Worm (Caenorhabditis elegans) whole organism, L1 larva: Measurements from ENCODE around the gene irld-32.
A peak's percentile ranks its signal among the peaks of the same experiment; 100 is the strongest.
"Not testable (repeated sequence)": the region's sequence is repeated elsewhere in the genome, so short reads cannot be mapped to it uniquely, and the experiment has no call there.

Experiments
- C16A3.4 ChIP-seq: fragments of 150-350 bp; optimal IDR thresholded peaks from 2 replicates; lab custom pipeline; 2014; ENCODE audit warnings: missing biosample characterization, missing genetic modification characterization
- blmp-1 ChIP-seq: fragments of 150-350 bp; optimal IDR thresholded peaks from 2 replicates; lab custom pipeline; 2014; ENCODE audit warnings: missing biosample characterization, missing genetic modification characterization
- ceh-8 ChIP-seq: fragments of 200-800 bp; sonication (Bioruptor generic); optimal IDR thresholded peaks from 2 replicates; lab custom pipeline; 2018; ENCODE audit warnings: mild to moderate bottlenecking, missing genetic modification characterization, moderate library complexity, missing compliant biosample characterization
- ceh-88 ChIP-seq: fragments of 200-800 bp; sonication (Bioruptor generic); IDR thresholded peaks from 2 replicates; pipeline ENCODE4 v1.3.6; 2022; ENCODE audit warnings: missing genetic modification characterization, missing compliant biosample characterization
- dsc-1 ChIP-seq: sonication (generic microtip); optimal IDR thresholded peaks from 2 replicates; lab custom pipeline; 2016; ENCODE audit warnings: mild to moderate bottlenecking, missing genetic modification characterization, missing compliant biosample characterization
- efl-1 ChIP-seq, 4 experiments: fragments of 150-350 bp; optimal IDR thresholded peaks in 3 of 4; peaks in 1 of 4; 1 replicate in 1 of 4; 2 replicates in 3 of 4; lab custom pipeline; 2014; ENCODE audit warnings: missing biosample characterization in 2 of 4, missing genetic modification characterization in 2 of 4, missing genetic modification reagents in 2 of 4
- egl-27 ChIP-seq, 2 experiments: fragments of 150-350 bp in 1 of 2; sonication (generic microtip); optimal IDR thresholded peaks; 3 replicates each; lab custom pipeline; 2017 to 2018; ENCODE audit warnings: missing biosample characterization in 2 of 2, missing genetic modification characterization in 2 of 2, missing genetic modification reagents in 2 of 2
- elt-2 ChIP-seq: sonication (generic microtip); optimal IDR thresholded peaks from 2 replicates; lab custom pipeline; 2016; ENCODE audit warnings: missing genetic modification characterization, mild to moderate bottlenecking, inconsistent platforms, missing compliant biosample characterization, missing genetic modification reagents
- elt-3 ChIP-seq, 6 experiments: fragments of 150-350 bp in 1 of 6; sonication (generic microtip); optimal IDR thresholded peaks; 2 replicates each; lab custom pipeline; 2017 to 2018; ENCODE audit warnings: missing biosample characterization in 6 of 6, missing genetic modification characterization in 6 of 6, inconsistent platforms in 1 of 6
- fkh-8 ChIP-seq: sonication (generic microtip); optimal IDR thresholded peaks from 2 replicates; lab custom pipeline; 2016; ENCODE audit warnings: mild to moderate bottlenecking, missing genetic modification characterization, missing compliant biosample characterization
- fos-1 ChIP-seq: fragments of 150-350 bp; optimal IDR thresholded peaks from 2 replicates; lab custom pipeline; 2014; ENCODE audit warnings: missing biosample characterization, missing genetic modification characterization
- hlh-4 ChIP-seq: sonication (generic microtip); optimal IDR thresholded peaks from 2 replicates; lab custom pipeline; 2016; ENCODE audit warnings: mild to moderate bottlenecking, missing genetic modification characterization, missing compliant biosample characterization
- jun-1 ChIP-seq: fragments of 150-350 bp; optimal IDR thresholded peaks from 2 replicates; lab custom pipeline; 2014; ENCODE audit warnings: missing biosample characterization, missing genetic modification reagents, missing genetic modification characterization
- lin-14 ChIP-seq: fragments of 200-800 bp; sonication (Bioruptor generic); optimal IDR thresholded peaks from 2 replicates; lab custom pipeline; 2018; ENCODE audit warnings: mild to moderate bottlenecking, missing genetic modification characterization, moderate library complexity, missing compliant biosample characterization
- lin-15B ChIP-seq: fragments of 150-350 bp; sonication (generic microtip); optimal IDR thresholded peaks from 3 replicates; lab custom pipeline; 2014; ENCODE audit warnings: missing biosample characterization, missing genetic modification characterization
- lin-35 ChIP-seq, 2 experiments: fragments of 150-350 bp; optimal IDR thresholded peaks; 2 replicates each; lab custom pipeline; 2014; ENCODE audit warnings: missing biosample characterization in 2 of 2, missing genetic modification characterization in 2 of 2, missing genetic modification reagents in 2 of 2
- mep-1 ChIP-seq: fragments of 150-350 bp; optimal IDR thresholded peaks from 2 replicates; lab custom pipeline; 2014; ENCODE audit warnings: missing biosample characterization, missing genetic modification characterization
- nhr-20 ChIP-seq: sonication (generic microtip); optimal IDR thresholded peaks from 2 replicates; lab custom pipeline; 2016; ENCODE audit warnings: mild to moderate bottlenecking, missing genetic modification characterization, missing compliant biosample characterization
- nhr-28 ChIP-seq: fragments of 150-350 bp; optimal IDR thresholded peaks from 2 replicates; lab custom pipeline; 2014; ENCODE audit warnings: missing biosample characterization, missing genetic modification characterization
- nhr-71 ChIP-seq: sonication (generic microtip); optimal IDR thresholded peaks from 2 replicates; lab custom pipeline; 2016; ENCODE audit warnings: mild to moderate bottlenecking, missing genetic modification characterization, moderate library complexity, missing compliant biosample characterization
- nhr-76 ChIP-seq: sonication (generic microtip); optimal IDR thresholded peaks from 2 replicates; lab custom pipeline; 2017; ENCODE audit warnings: missing biosample characterization, missing genetic modification characterization
- pqm-1 ChIP-seq: sonication (generic microtip); optimal IDR thresholded peaks from 3 replicates; lab custom pipeline; 2017; ENCODE audit warnings: missing biosample characterization, missing genetic modification characterization
- rnt-1 ChIP-seq: sonication (generic microtip); optimal IDR thresholded peaks from 2 replicates; lab custom pipeline; 2016; ENCODE audit warnings: mild to moderate bottlenecking, missing genetic modification characterization, moderate library complexity, missing compliant biosample characterization
- tlp-1 ChIP-seq: fragments of 150-350 bp; optimal IDR thresholded peaks from 2 replicates; lab custom pipeline; 2014; ENCODE audit warnings: missing biosample characterization, missing genetic modification characterization
- vab-15 ChIP-seq: sonication (generic microtip); optimal IDR thresholded peaks from 2 replicates; lab custom pipeline; 2017; ENCODE audit warnings: missing genotype, mild to moderate bottlenecking, missing genetic modification characterization, missing compliant biosample characterization

Gene irld-32

DNA sequence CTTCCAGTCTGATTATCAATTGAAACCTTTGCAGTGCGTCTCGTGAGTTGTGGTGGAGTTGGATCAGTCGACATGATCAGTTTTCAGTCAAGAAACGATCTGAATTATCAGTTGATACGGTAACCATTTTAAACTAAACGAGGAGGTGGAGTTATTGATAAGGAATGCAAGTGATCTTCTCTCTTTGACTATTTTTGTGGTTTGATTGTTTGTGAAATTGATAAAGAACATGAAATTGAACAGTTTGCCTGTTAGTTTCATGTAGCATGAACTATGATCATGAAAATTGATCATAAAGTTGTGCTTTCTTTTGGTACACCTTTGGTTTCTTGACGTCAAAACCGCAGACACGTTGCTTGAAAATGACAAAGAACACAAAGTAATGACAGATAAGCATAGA lies 9.2 kb upstream of the irld-32 start, which contains the start of gene pud-1.2:
TSS of gene pud-1.2 (minus strand) at position 101 of the 400 bp plus-strand sequence.
- not testable (repeated sequence) for TF ChIP-seq dsc-1; nhr-28 (tag; lab: Kevin White, UChicago); fos-1 (tag; lab: Kevin White, UChicago)

DNA sequence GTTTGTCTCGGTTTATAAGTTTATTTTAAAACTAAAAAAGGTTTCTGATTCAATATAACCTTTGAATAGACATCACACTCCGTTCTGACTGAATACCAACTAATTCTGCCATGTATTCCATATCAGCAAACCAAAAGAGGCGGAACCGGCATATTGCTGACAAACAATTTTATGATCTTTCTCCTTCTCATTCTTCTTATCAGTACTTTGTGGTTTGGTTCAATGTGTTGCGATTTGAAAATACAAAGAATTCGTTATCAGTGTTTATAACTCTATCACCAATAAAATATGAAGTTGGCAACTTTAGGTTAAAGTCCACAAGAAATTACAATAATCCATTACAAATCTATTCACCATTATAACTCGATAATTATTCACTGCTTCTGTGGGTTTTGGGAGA lies 7.5 kb upstream of the irld-32 start:
- TF ChIP-seq egl-27 (tag; optimal IDR thresholded peaks at IDR 0.05; lab: Kevin White, UChicago) = no peak
- TF ChIP-seq pqm-1 (tag; lab: Kevin White, UChicago) = peak; percentile 72
- TF ChIP-seq efl-1 (optimal IDR thresholded peaks at IDR 0.05; lab: Kevin White, UChicago) = no peak
- TF ChIP-seq efl-1 (GFP tag; optimal IDR thresholded peaks at IDR 0.05 in 1 of 2; lab: Kevin White, UChicago) = peak in 1 of 2 experiments; percentile 7
- peak; percentile 99 for TF ChIP-seq elt-2
- TF ChIP-seq elt-3 (tag; optimal IDR thresholded peaks at IDR 0.05; lab: Kevin White, UChicago) = no peak
- TF ChIP-seq nhr-71 (tag; lab: Kevin White, UChicago) = peak; percentile 59
- peak; percentile 48 for TF ChIP-seq jun-1 (tag; lab: Kevin White, UChicago)
- TF ChIP-seq lin-35 (GFP tag; optimal IDR thresholded peaks at IDR 0.05; lab: Kevin White, UChicago) = peak in 1 of 2 experiments; percentile 14
- TF ChIP-seq, all 84 proteins: peak for 6

DNA sequence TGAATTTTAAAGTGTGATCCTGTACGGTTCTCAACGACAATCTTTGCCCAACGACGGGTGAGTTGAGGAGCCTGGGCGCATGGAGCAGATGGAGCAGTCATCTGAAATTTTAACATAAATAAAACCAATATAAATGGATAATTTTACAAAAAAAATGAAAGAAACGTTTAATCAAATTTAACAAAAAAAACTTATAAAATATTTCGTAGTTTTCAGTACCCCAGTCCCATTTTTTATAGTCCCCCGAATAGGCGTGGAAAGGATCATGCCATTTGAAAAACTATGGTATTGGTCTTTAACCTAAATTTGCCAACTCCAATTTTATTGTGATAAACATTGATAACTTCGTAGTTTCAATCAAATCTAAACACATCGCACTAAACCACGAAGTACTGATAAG lies 6.7 kb upstream of the irld-32 start, which contains the start of gene pud-3:
TSS of gene pud-3 (minus strand) at position 101 of the 400 bp plus-strand sequence.
- no peak for TF ChIP-seq ceh-8 (GFP tag; lab: Kevin White, UChicago)
- no peak for TF ChIP-seq ceh-88 (GFP tag; lab: Robert Waterston, UW)
- TF ChIP-seq vab-15 (tag; lab: Kevin White, UChicago) = no peak
- no peak for TF ChIP-seq lin-15B (tag; lab: Kevin White, UChicago)
- no peak for TF ChIP-seq fkh-8 (tag; lab: Kevin White, UChicago)
- TF ChIP-seq nhr-76 = no peak
- TF ChIP-seq blmp-1 (tag; lab: Kevin White, UChicago) = no peak
- TF ChIP-seq, all 84 proteins: peak for 0

- TF ChIP-seq vab-15 (tag; lab: Kevin White, UChicago) = no peak
- no peak for TF ChIP-seq rnt-1 (tag; lab: Kevin White, UChicago)
Observed at ce11 chrV:2326378-2326777, 5.3 kb upstream of the irld-32 start, which contains the start of gene pud-4. Gene pud-4, plus strand, starts transcription at chrV:2326678.

ce11 chrV:2327124-2327523 lies 4.6 kb upstream of the irld-32 start:
- TF ChIP-seq tlp-1 = peak; percentile 74
- no peak for TF ChIP-seq nhr-28 (tag; lab: Kevin White, UChicago)
- TF ChIP-seq nhr-20 (tag; lab: Kevin White, UChicago) = peak; percentile 30
- TF ChIP-seq efl-1 (optimal IDR thresholded peaks at IDR 0.05; lab: Kevin White, UChicago) = no peak
- peak in 1 of 2 experiments; percentile 64 for TF ChIP-seq efl-1 (GFP tag; optimal IDR thresholded peaks at IDR 0.05 in 1 of 2; lab: Kevin White, UChicago)
- peak; percentile 56 for TF ChIP-seq nhr-71 (tag; lab: Kevin White, UChicago)
- TF ChIP-seq hlh-4 (tag; lab: Kevin White, UChicago) = no peak
- TF ChIP-seq nhr-76 = no peak
- peak in 1 of 6 experiments; percentile 25 for TF ChIP-seq elt-3 (tag; optimal IDR thresholded peaks at IDR 0.05; lab: Kevin White, UChicago)
- TF ChIP-seq elt-2 = peak; percentile 98
- peak in 1 of 2 experiments; percentile 15 for TF ChIP-seq lin-35 (GFP tag; optimal IDR thresholded peaks at IDR 0.05; lab: Kevin White, UChicago)
- TF ChIP-seq lin-14 (GFP tag; lab: Kevin White, UChicago) = peak; percentile 36

- not testable (repeated sequence) for TF ChIP-seq C16A3.4; efl-1 (optimal IDR thresholded peaks at IDR 0.05; lab: Kevin White, UChicago); efl-1 (GFP tag; optimal IDR thresholded peaks at IDR 0.05 in 1 of 2; lab: Kevin White, UChicago); mep-1
Observed at ce11 chrV:2330129-2330528, 1.6 kb upstream of the irld-32 start, which contains the start of gene pud-1.1. Gene pud-1.1, plus strand, starts transcription at chrV:2330429.

DNA sequence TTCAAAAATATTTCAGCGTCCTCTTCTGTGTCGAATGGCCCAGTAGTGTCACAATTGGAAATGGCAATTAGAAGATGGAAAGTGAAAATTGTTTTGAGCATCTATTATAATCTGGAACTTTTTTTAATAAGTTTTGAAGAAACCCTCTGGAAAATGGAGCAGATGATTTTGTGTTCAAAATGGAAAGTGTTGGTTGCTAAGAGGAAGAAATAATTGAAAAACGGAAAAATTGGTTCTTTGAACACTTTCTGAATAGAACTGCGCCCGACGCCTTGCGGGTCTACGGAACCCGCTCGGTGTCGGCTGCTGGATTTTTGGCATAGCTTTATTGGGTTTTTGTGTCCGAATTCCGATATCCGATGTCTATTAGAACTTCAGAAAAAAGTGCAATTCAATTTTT lies 4.4 kb downstream of the irld-32 start, which contains the start of gene irld-28:
TSS of gene irld-28 (minus strand) at position 101 of the 400 bp plus-strand sequence.
- TF ChIP-seq jun-1 (tag; lab: Kevin White, UChicago) (no peak), efl-1 (optimal IDR thresholded peaks at IDR 0.05; lab: Kevin White, UChicago) (no peak), efl-1 (GFP tag; optimal IDR thresholded peaks at IDR 0.05 in 1 of 2; lab: Kevin White, UChicago) (peak in 1 of 2 experiments; percentile 26)
